Fruit fly (Drosophila melanogaster): Measurements from ENCODE around the gene Tsp3A.

Gene Tsp3A

DNA sequence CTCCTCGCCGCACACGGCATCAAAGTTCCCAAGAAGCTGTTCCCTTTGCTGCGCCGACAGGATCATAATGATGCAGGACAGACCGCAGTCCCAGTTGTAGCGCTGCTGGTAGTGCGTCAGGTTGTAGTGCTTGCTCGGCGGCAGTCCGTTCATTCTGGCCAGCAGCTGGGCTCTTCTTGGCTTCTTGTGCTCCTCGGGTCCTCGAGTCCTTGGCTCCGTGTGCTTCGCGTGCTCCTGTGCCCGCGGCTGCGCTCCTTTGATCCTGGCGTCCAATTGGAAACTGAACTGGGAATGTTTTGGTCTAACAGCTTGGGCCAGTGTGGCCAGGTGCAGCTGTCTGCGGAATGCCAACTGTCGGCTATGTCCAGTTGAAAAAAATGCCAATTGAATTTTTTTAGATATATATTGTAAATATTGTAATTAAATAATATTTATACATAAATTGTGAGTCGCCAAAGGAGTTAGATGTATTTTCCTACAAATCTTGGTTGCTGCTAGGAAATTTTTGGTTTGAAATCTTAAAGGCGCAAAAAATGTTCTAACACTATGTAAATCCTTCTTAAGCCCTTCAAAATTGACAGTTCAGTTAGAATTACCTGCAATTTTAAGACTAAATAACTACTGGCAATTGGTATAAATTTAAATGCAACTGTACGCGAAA is 34.4 kb downstream of the Tsp3A start, which contains the start of gene CG13760 (continued):
- TF ChIP-seq CHES-1-like (GFP tag; optimal IDR thresholded peaks at IDR 0.05) (no peak), CG10267 (tag; optimal IDR thresholded peaks at IDR 0.05) (peak; percentile 19), bbx (GFP tag; IDR thresholded peaks at IDR 0.05; ENCODE audit: partially characterized antibody) (peak; percentile 28; the same call in 1 of the 2 replicates), gce (GFP tag; IDR thresholded peaks at IDR 0.05) (no peak), CG14710 (tag; optimal IDR thresholded peaks at IDR 0.05) (peak; percentile 48), Med (GFP tag) (peak; percentile 46), CG11695 (GFP tag; IDR thresholded peaks at IDR 0.05) (no peak), CG12391 (tag; optimal IDR thresholded peaks at IDR 0.05) (peak; percentile 3), CG12155 (GFP tag; optimal IDR thresholded peaks at IDR 0.05) (peak; percentile 0), D (optimal IDR thresholded peaks at IDR 0.05) (no peak), D (GFP tag; optimal IDR thresholded peaks at IDR 0.05) (no peak), CG11085 (GFP tag; IDR thresholded peaks at IDR 0.05) (no peak), Fer2 (tag; optimal IDR thresholded peaks at IDR 0.05) (no peak), Elba2 (GFP tag; optimal IDR thresholded peaks at IDR 0.05) (peak; percentile 56), tll (GFP tag; optimal IDR thresholded peaks at IDR 0.05) (no peak), sens-2 (GFP tag; IDR thresholded peaks at IDR 0.05) (no peak), B-H2 (GFP tag; optimal IDR thresholded peaks at IDR 0.05) (no peak), insv (GFP tag; optimal IDR thresholded peaks at IDR 0.05) (peak in 1 of 2 experiments; percentile 88), CG10274 (GFP tag; optimal IDR thresholded peaks at IDR 0.05) (no peak), HLH4C (GFP tag; IDR thresholded peaks at IDR 0.05; ENCODE audit: partially characterized antibody) (0 out of 3 replicates have a peak, but pooled peaks have one; percentile 8), Lim3 (GFP tag; IDR thresholded peaks at IDR 0.05) (no peak), CoRest (tag; optimal IDR thresholded peaks at IDR 0.05) (peak; percentile 8), pzg (GFP tag; optimal IDR thresholded peaks at IDR 0.05) (peak; percentile 20), CG3847 (GFP tag; IDR thresholded peaks at IDR 0.05) (0 out of 2 replicates have a peak, but pooled peaks have one; percentile 38), trem (tag; optimal IDR thresholded peaks at IDR 0.05) (peak; percentile 71), CG4424 (GFP tag; optimal IDR thresholded peaks at IDR 0.05) (peak; percentile 14), nmo (GFP tag; optimal IDR thresholded peaks at IDR 0.05) (peak; percentile 30), CG7839 (tag; optimal IDR thresholded peaks at IDR 0.05) (peak; percentile 5), MBD-R2 (GFP tag; IDR thresholded peaks at IDR 0.05) (peak; percentile 55), CG17568 (GFP tag; optimal IDR thresholded peaks at IDR 0.05) (no peak)

DNA sequence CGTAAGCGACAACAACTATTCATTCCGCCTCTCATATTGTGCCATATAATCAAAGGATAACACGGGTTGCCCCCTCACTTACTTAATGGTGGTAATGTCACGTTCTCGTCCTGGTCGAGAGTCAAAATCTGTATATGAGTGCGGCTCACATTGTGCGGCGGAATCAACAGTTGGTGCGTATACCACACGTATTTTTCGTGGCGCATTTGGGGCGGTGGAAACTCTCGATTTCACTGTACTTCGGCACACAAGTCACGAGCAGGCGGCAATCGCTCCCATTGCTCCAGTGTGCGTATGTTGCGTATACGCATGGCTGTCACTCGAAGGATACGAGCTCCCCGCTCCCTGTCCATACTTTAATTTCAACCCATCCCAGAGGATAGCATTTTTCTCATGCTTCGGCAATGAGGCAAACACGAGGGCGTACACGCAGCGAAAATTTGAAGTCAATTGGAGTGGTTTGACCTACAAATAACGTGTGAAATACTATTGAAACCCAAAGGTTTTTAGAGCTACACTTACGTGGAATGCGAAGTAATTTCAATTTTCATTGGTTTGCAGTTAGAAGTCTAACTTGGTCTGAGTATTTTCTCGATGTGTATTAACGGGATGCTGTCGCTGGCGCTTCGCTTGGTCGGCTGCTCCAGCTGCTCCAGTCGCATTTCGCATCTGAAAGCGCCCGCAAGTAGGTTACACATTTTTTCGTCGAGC is 37.6 kb downstream of the Tsp3A start:
- TF ChIP-seq D (optimal IDR thresholded peaks at IDR 0.05) (no peak), D (GFP tag; optimal IDR thresholded peaks at IDR 0.05) (peak; percentile 14), ranshi (GFP tag; IDR thresholded peaks at IDR 0.05) (peak; percentile 80), Oli (tag; optimal IDR thresholded peaks at IDR 0.05) (peak; percentile 72), zf30C (GFP tag; optimal IDR thresholded peaks at IDR 0.05) (peak; percentile 27), sc (optimal IDR thresholded peaks at IDR 0.05) (no peak), sc (GFP tag; optimal IDR thresholded peaks at IDR 0.05) (no peak), CG6854 (GFP tag; optimal IDR thresholded peaks at IDR 0.05) (peak; percentile 78), Antp (GFP tag; optimal IDR thresholded peaks at IDR 0.05) (peak; percentile 84), CG1024 (GFP tag; IDR thresholded peaks at IDR 0.05) (peak; percentile 48; the same call in 1 of the 2 replicates), dmrt11E (tag; optimal IDR thresholded peaks at IDR 0.05) (no peak), CG33557 (GFP tag; optimal IDR thresholded peaks at IDR 0.05) (no peak), MESR4 (GFP tag; optimal IDR thresholded peaks at IDR 0.05) (no peak), CG31388 (GFP tag; optimal IDR thresholded peaks at IDR 0.05) (peak; percentile 38), wek (GFP tag; optimal IDR thresholded peaks at IDR 0.05) (peak; percentile 25), CG31224 (GFP tag; IDR thresholded peaks at IDR 0.05) (peak; percentile 74), cwo (GFP tag; optimal IDR thresholded peaks at IDR 0.05) (peak; percentile 78), org-1 (GFP tag; optimal IDR thresholded peaks at IDR 0.05) (peak; percentile 77), nerfin-2 (GFP tag; IDR thresholded peaks at IDR 0.05; ENCODE audit: partially characterized antibody) (no peak), ttk (GFP tag; IDR thresholded peaks at IDR 0.05) (peak; percentile 76), Atf-2 (GFP tag; optimal IDR thresholded peaks at IDR 0.05) (peak; percentile 58)
